Worm (Caenorhabditis elegans) whole organism, L3 larva: Measurements from ENCODE around the gene glb-3.

Experiments
- ceh-82 ChIP-seq: fragments of 150-350 bp; optimal IDR thresholded peaks from 2 replicates; lab custom pipeline; 2014; ENCODE audit warnings: missing biosample characterization, missing genetic modification characterization
- snpc-4 ChIP-seq: fragments of 150-350 bp; optimal IDR thresholded peaks from 2 replicates; lab custom pipeline; 2014; ENCODE audit warnings: missing biosample characterization, missing genetic modification characterization
- unc-39 ChIP-seq: sonication (generic microtip); optimal IDR thresholded peaks from 4 replicates; lab custom pipeline; 2017; ENCODE audit warnings: missing biosample characterization, missing genetic modification characterization
- unc-62 ChIP-seq: fragments of 150-350 bp; sonication (generic microtip); optimal IDR thresholded peaks from 4 replicates; lab custom pipeline; 2014; ENCODE audit warnings: missing biosample characterization, missing genetic modification reagents, missing genetic modification characterization
- ztf-11 ChIP-seq: fragments of 150-350 bp; optimal IDR thresholded peaks from 2 replicates; lab custom pipeline; 2014; ENCODE audit warnings: missing biosample characterization, missing genetic modification characterization

ce11 chrV:11156589-11156988, 22.2 kb downstream of the glb-3 start:
- TF ChIP-seq unc-62 (GFP tag; lab: Kevin White, UChicago) (no peak), snpc-4 (tag; lab: Kevin White, UChicago) (no peak), ztf-11 (tag; lab: Kevin White, UChicago) (no peak), ceh-82 (tag; lab: Kevin White, UChicago) (no peak), unc-39 (tag; lab: Kevin White, UChicago) (no peak)
